Worm (Caenorhabditis elegans) whole organism, late embryonic: Measurements from ENCODE around the gene K12H6.2.

Experiments
- T23F11.4 ChIP-seq: fragments of 200-800 bp; sonication (Bioruptor generic); optimal IDR thresholded peaks from 2 replicates; lab custom pipeline; 2018; ENCODE audit warnings: mild to moderate bottlenecking, missing genetic modification characterization, missing compliant biosample characterization
- ceh-30 ChIP-seq: fragments of 150-350 bp; optimal IDR thresholded peaks from 2 replicates; lab custom pipeline; 2014; ENCODE audit warnings: missing biosample characterization, missing genetic modification characterization
- ceh-34 ChIP-seq: sonication (generic microtip); optimal IDR thresholded peaks from 2 replicates; lab custom pipeline; 2016; ENCODE audit warnings: mild to moderate bottlenecking, missing genetic modification characterization, missing compliant biosample characterization
- ceh-6 ChIP-seq: fragments of 200-800 bp; sonication (Bioruptor generic); optimal IDR thresholded peaks from 2 replicates; lab custom pipeline; 2018; ENCODE audit warnings: mild to moderate bottlenecking, missing genetic modification characterization, missing compliant biosample characterization
- ceh-9 ChIP-seq: sonication (generic microtip); optimal IDR thresholded peaks from 2 replicates; lab custom pipeline; 2016; ENCODE audit warnings: mild to moderate bottlenecking, missing genetic modification characterization, inconsistent platforms, missing compliant biosample characterization
- che-1 ChIP-seq: sonication (generic microtip); optimal IDR thresholded peaks from 2 replicates; lab custom pipeline; 2016; ENCODE audit warnings: mild to moderate bottlenecking, missing genetic modification characterization, missing compliant biosample characterization
- dmd-4 ChIP-seq: sonication (generic microtip); optimal IDR thresholded peaks from 2 replicates; lab custom pipeline; 2016; ENCODE audit warnings: borderline replicate concordance, missing genetic modification characterization, missing compliant biosample characterization
- dve-1 ChIP-seq: sonication (generic microtip); optimal IDR thresholded peaks from 2 replicates; lab custom pipeline; 2017; ENCODE audit warnings: antibody characterized with exemption, mild to moderate bottlenecking, missing genetic modification characterization, missing compliant biosample characterization
- hlh-15 ChIP-seq: sonication (generic microtip); optimal IDR thresholded peaks from 2 replicates; lab custom pipeline; 2016; ENCODE audit warnings: missing genetic modification characterization, missing compliant biosample characterization
- lin-11 ChIP-seq: fragments of 200-800 bp; sonication (Bioruptor generic); optimal IDR thresholded peaks from 2 replicates; lab custom pipeline; 2018; ENCODE audit warnings: mild to moderate bottlenecking, missing genetic modification characterization, missing compliant biosample characterization
- mec-3 ChIP-seq: sonication (generic microtip); optimal IDR thresholded peaks from 2 replicates; lab custom pipeline; 2016; ENCODE audit warnings: borderline replicate concordance, missing genetic modification characterization, missing compliant biosample characterization
- nhr-11 ChIP-seq: fragments of 150-350 bp; optimal IDR thresholded peaks from 2 replicates; lab custom pipeline; 2014; ENCODE audit warnings: missing biosample characterization, missing genetic modification characterization
- pat-9 ChIP-seq: fragments of 200-800 bp; sonication (Bioruptor generic); optimal IDR thresholded peaks from 2 replicates; lab custom pipeline; 2018; ENCODE audit warnings: mild to moderate bottlenecking, missing genetic modification characterization, moderate library complexity, missing compliant biosample characterization
- pax-1 ChIP-seq: fragments of 150-350 bp; optimal IDR thresholded peaks from 2 replicates; lab custom pipeline; 2014; ENCODE audit warnings: missing biosample characterization, missing genetic modification characterization
- pha-4 ChIP-seq: fragments of 150-350 bp; optimal IDR thresholded peaks from 2 replicates; lab custom pipeline; 2018; ENCODE audit warnings: missing biosample characterization, missing genetic modification reagents, missing genetic modification characterization
- ref-2 ChIP-seq: sonication (generic microtip); optimal IDR thresholded peaks from 2 replicates; lab custom pipeline; 2016; ENCODE audit warnings: missing genetic modification characterization, missing compliant biosample characterization
- sox-4 ChIP-seq: sonication (generic microtip); optimal IDR thresholded peaks from 2 replicates; lab custom pipeline; 2017; ENCODE audit warnings: mild to moderate bottlenecking, missing genetic modification characterization, inconsistent platforms, missing compliant biosample characterization
- zip-5 ChIP-seq: sonication (generic microtip); optimal IDR thresholded peaks from 2 replicates; lab custom pipeline; 2016; ENCODE audit warnings: missing genetic modification characterization, missing compliant biosample characterization

Gene K12H6.2

ce11 chrII:2764664-2765063 is 50.7 kb downstream of the K12H6.2 start, which contains the start of gene fbxb-108:
TSS of gene fbxb-108 (plus strand) at chrII:2764964.
- TF ChIP-seq sox-4 (tag; lab: Kevin White, UChicago) (no peak), ref-2 (tag; lab: Kevin White, UChicago) (no peak), che-1 (no peak), mec-3 (tag; lab: Kevin White, UChicago) (no peak), lin-11 (tag; lab: Kevin White, UChicago) (no peak), zip-5 (no peak), dve-1 (no peak), T23F11.4 (GFP tag; lab: Kevin White, UChicago) (no peak), ceh-6 (no peak), ceh-9 (no peak), ceh-30 (tag; lab: Kevin White, UChicago) (no peak), ceh-34 (no peak), pat-9 (tag; lab: Kevin White, UChicago) (no peak), pha-4 (tag; lab: Kevin White, UChicago) (no peak), nhr-11 (tag; lab: Kevin White, UChicago) (no peak), pax-1 (tag; lab: Kevin White, UChicago) (no peak), hlh-15 (tag; lab: Kevin White, UChicago) (no peak), dmd-4 (tag; lab: Kevin White, UChicago) (no peak)
